Worm (Caenorhabditis elegans) whole organism, midembryonic: Measurements from ENCODE around the gene C17C3.5.

Experiments used
- T22C8.4 ChIP-seq: fragments of 200-800 bp; sonication (Bioruptor generic); IDR thresholded peaks from 2 replicates; pipeline ENCODE4 v1.3.6; 2022; ENCODE audit warnings: missing genetic modification characterization, missing compliant biosample characterization
- cog-1 ChIP-seq: sonication (generic microtip); optimal IDR thresholded peaks from 2 replicates; lab custom pipeline; 2016; ENCODE audit warnings: missing genetic modification characterization, missing compliant biosample characterization
- flt-1 ChIP-seq: fragments of 200-800 bp; sonication (Bioruptor generic); IDR thresholded peaks from 2 replicates; pipeline ENCODE4 v1.3.6; 2022; ENCODE audit warnings: missing genetic modification characterization, missing compliant biosample characterization
- klf-2 ChIP-seq: fragments of 200-800 bp; sonication (Bioruptor generic); conservative IDR thresholded peaks from 2 replicates; pipeline ENCODE4 v1.3.6; 2022; ENCODE audit warnings: missing genetic modification reagents, missing genetic modification characterization, missing compliant biosample characterization
- med-1 ChIP-seq: sonication (generic microtip); optimal IDR thresholded peaks from 2 replicates; lab custom pipeline; 2017; ENCODE audit warnings: missing genetic modification characterization, mild to moderate bottlenecking, missing compliant biosample characterization, antibody characterized with exemption, missing genetic modification reagents; ENCODE audit not compliant: insufficient read depth
- ref-1 ChIP-seq: fragments of 200-800 bp; sonication (Bioruptor generic); conservative IDR thresholded peaks from 2 replicates; pipeline ENCODE4 v1.3.6; 2022; ENCODE audit warnings: missing genetic modification reagents, missing genetic modification characterization, missing compliant biosample characterization
- tab-1 ChIP-seq: fragments of 200-800 bp; sonication (Bioruptor generic); IDR thresholded peaks from 2 replicates; pipeline ENCODE4 v1.3.6; 2022; ENCODE audit warnings: missing genetic modification characterization, missing compliant biosample characterization
- ztf-23 ChIP-seq: fragments of 200-800 bp; sonication (Bioruptor generic); IDR thresholded peaks from 2 replicates; pipeline ENCODE4 v1.3.6; 2022; ENCODE audit warnings: missing genetic modification reagents, missing genetic modification characterization, missing compliant biosample characterization

DNA sequence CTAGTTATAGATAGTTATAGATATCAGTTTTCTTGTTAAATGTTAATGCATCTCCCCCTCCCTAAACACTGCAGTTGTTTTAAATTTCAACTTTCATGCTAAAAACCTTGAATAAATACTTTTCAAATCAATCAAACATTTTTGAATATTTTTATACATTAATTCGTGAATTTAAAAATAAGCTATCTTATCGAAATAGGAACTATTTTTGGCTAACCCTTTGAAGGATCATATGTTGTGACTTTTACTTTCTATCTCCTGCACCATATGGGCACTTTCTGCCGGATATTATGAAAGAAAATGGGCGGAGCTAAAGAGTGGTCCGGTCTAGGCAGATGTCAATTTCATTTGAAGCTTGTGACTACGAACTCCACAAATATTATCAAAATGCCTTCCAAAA is 29.0 kb upstream of the C17C3.5 start, which contains the start of gene ZK177.11:
- TF ChIP-seq ztf-23 (no peak), cog-1 (no peak), flt-1 (GFP tag; lab: Robert Waterston, UW) (no peak), tab-1 (no peak), med-1 (GFP tag; lab: Kevin White, UChicago) (no peak), klf-2 (no peak), ref-1 (no peak), T22C8.4 (GFP tag; lab: Robert Waterston, UW) (no peak)
